Worm (Caenorhabditis elegans) whole organism, L4 larva: Measurements from ENCODE around the gene Y54G2A.72.

ENCODE experiments used
- D1046.2 ChIP-seq: fragments of 200-800 bp; sonication (Bioruptor generic); IDR thresholded peaks from 2 replicates; pipeline ENCODE4 v1.3.6; 2022; ENCODE audit warnings: missing genetic modification characterization, missing compliant biosample characterization
- F10B5.3 ChIP-seq: sonication (generic microtip); optimal IDR thresholded peaks from 2 replicates; lab custom pipeline; 2016; ENCODE audit warnings: mild to moderate bottlenecking, missing genetic modification characterization, missing compliant biosample characterization
- F26F4.8 ChIP-seq: fragments of 200-800 bp; sonication (Bioruptor generic); conservative IDR thresholded peaks from 2 replicates; pipeline ENCODE4 v1.3.6; 2022; ENCODE audit warnings: missing genetic modification characterization, missing compliant biosample characterization
- F44E2.7 ChIP-seq: fragments of 200-800 bp; sonication (Bioruptor generic); IDR thresholded peaks from 2 replicates; pipeline ENCODE4 v2.1.2; 2022; ENCODE audit warnings: missing genetic modification characterization, missing compliant biosample characterization
- Y105C5A.15 ChIP-seq: fragments of 200-800 bp; sonication (Bioruptor generic); IDR thresholded peaks from 2 replicates; pipeline ENCODE4 v1.3.6; 2022; ENCODE audit warnings: missing genetic modification characterization, missing compliant biosample characterization
- Y48G9A.11 ChIP-seq: fragments of 200-800 bp; sonication (Bioruptor generic); IDR thresholded peaks from 2 replicates; pipeline ENCODE4 v1.3.6; 2022; ENCODE audit warnings: missing genetic modification reagents, missing genetic modification characterization, missing compliant biosample characterization
- Y5F2A.4 ChIP-seq: fragments of 200-800 bp; sonication (Bioruptor generic); optimal IDR thresholded peaks from 2 replicates; lab custom pipeline; 2018; ENCODE audit warnings: mild to moderate bottlenecking, missing genetic modification characterization, missing compliant biosample characterization
- ZK546.5 ChIP-seq, 2 experiments: sonication (generic microtip); optimal IDR thresholded peaks; 2 replicates each; lab custom pipeline; 2017; ENCODE audit warnings: missing biosample characterization in 2 of 2, missing genetic modification characterization in 2 of 2
- ama-1 ChIP-seq: fragments of 150-350 bp; optimal IDR thresholded peaks from 2 replicates; lab custom pipeline; 2014; ENCODE audit warnings: inconsistent platforms, mixed read lengths
- ceh-44 ChIP-seq: fragments of 200-800 bp; sonication (Bioruptor generic); IDR thresholded peaks from 2 replicates; pipeline ENCODE4 v1.3.6; 2022; ENCODE audit warnings: missing genetic modification reagents, missing genetic modification characterization, missing compliant biosample characterization
- ces-1 ChIP-seq: fragments of 150-350 bp; sonication (generic microtip); optimal IDR thresholded peaks from 4 replicates; lab custom pipeline; 2014; ENCODE audit warnings: missing biosample characterization, missing genetic modification reagents, missing genetic modification characterization
- cey-2 ChIP-seq: sonication (generic microtip); optimal IDR thresholded peaks from 3 replicates; lab custom pipeline; 2017; ENCODE audit warnings: missing genetic modification characterization, mild to moderate bottlenecking, missing compliant biosample characterization, antibody characterized with exemption, borderline replicate concordance; ENCODE audit not compliant: insufficient read depth
- daf-16 ChIP-seq, 3 experiments: sonication (generic microtip); optimal IDR thresholded peaks; 2 replicates each; lab custom pipeline; 2016 to 2017; ENCODE audit warnings: missing genetic modification characterization in 3 of 3, missing genetic modification reagents in 3 of 3, mild to moderate bottlenecking in 2 of 3, missing compliant biosample characterization in 2 of 3, missing biosample characterization in 1 of 3, moderate library complexity in 1 of 3
- daf-19 ChIP-seq: fragments of 200-800 bp; sonication (Bioruptor generic); conservative IDR thresholded peaks from 2 replicates; pipeline ENCODE4 v1.3.6; 2022; ENCODE audit warnings: missing genetic modification characterization, missing compliant biosample characterization
- dmd-8 ChIP-seq: fragments of 200-800 bp; sonication (Bioruptor generic); IDR thresholded peaks from 2 replicates; pipeline ENCODE4 v1.3.6; 2022; ENCODE audit warnings: missing genetic modification characterization, missing compliant biosample characterization
- dpl-1 ChIP-seq: fragments of 150-350 bp; optimal IDR thresholded peaks from 2 replicates; lab custom pipeline; 2014; ENCODE audit warnings: missing biosample characterization, missing genetic modification reagents, missing genetic modification characterization
- duxl-1 ChIP-seq: sonication (generic microtip); optimal IDR thresholded peaks from 2 replicates; lab custom pipeline; 2016; ENCODE audit warnings: mild to moderate bottlenecking, missing genetic modification characterization, moderate library complexity, missing compliant biosample characterization; ENCODE audit not compliant: poor library complexity
- egl-27 ChIP-seq: sonication (generic microtip); optimal IDR thresholded peaks from 3 replicates; lab custom pipeline; 2017; ENCODE audit warnings: missing biosample characterization, missing genetic modification reagents, missing genetic modification characterization
- gei-8 ChIP-seq: fragments of 200-800 bp; sonication (Bioruptor generic); optimal IDR thresholded peaks from 2 replicates; lab custom pipeline; 2018; ENCODE audit warnings: mild to moderate bottlenecking, missing genetic modification characterization, missing compliant biosample characterization
- hif-1 ChIP-seq, 2 experiments: sonication (generic microtip); optimal IDR thresholded peaks; 2 replicates each; lab custom pipeline; 2016 to 2017; ENCODE audit warnings: missing compliant biosample characterization in 2 of 2, missing genetic modification characterization in 2 of 2, missing genetic modification reagents in 2 of 2, missing genotype in 2 of 2, mild to moderate bottlenecking in 1 of 2
- hlh-11 ChIP-seq: fragments of 200-800 bp; sonication (Bioruptor generic); optimal IDR thresholded peaks from 2 replicates; lab custom pipeline; 2018; ENCODE audit warnings: mild to moderate bottlenecking, missing genetic modification characterization, missing compliant biosample characterization
- jun-1 ChIP-seq: fragments of 150-350 bp; optimal IDR thresholded peaks from 2 replicates; lab custom pipeline; 2014; ENCODE audit warnings: missing biosample characterization, missing genetic modification reagents, missing genetic modification characterization
- lim-7 ChIP-seq: fragments of 200-800 bp; sonication (Bioruptor generic); IDR thresholded peaks from 2 replicates; pipeline ENCODE4 v1.3.6; 2022; ENCODE audit warnings: missing genetic modification characterization, missing compliant biosample characterization
- lin-13 ChIP-seq: fragments of 150-350 bp; optimal IDR thresholded peaks from 2 replicates; lab custom pipeline; 2014; ENCODE audit warnings: missing biosample characterization, missing genetic modification reagents, missing genetic modification characterization
- lin-29 ChIP-seq: fragments of 200-800 bp; sonication (Bioruptor generic); IDR thresholded peaks from 2 replicates; pipeline ENCODE4 v1.3.6; 2022; ENCODE audit warnings: missing genetic modification reagents, missing genetic modification characterization, missing compliant biosample characterization
- lin-38 ChIP-seq: fragments of 200-800 bp; sonication (Bioruptor generic); IDR thresholded peaks from 2 replicates; pipeline ENCODE4 v1.3.6; 2022; ENCODE audit warnings: missing genetic modification reagents, missing genetic modification characterization, missing compliant biosample characterization
- lsy-2 ChIP-seq, 2 experiments: fragments of 150-350 bp in 1 of 2; sonication (generic microtip) in 1 of 2; optimal IDR thresholded peaks; 2 replicates each; lab custom pipeline; 2014 to 2017; ENCODE audit warnings: missing biosample characterization in 2 of 2, missing genetic modification characterization in 2 of 2
- madf-5 ChIP-seq, 2 experiments: fragments of 200-800 bp; sonication (Bioruptor generic); IDR thresholded peaks; 2 replicates each; pipeline ENCODE4 v1.3.6; 2022; ENCODE audit warnings: missing compliant biosample characterization in 2 of 2, missing genetic modification characterization in 2 of 2
- mdt-29 ChIP-seq: fragments of 200-800 bp; sonication (Bioruptor generic); IDR thresholded peaks from 2 replicates; pipeline ENCODE4 v1.3.6; 2022; ENCODE audit warnings: missing genetic modification reagents, missing genetic modification characterization, missing compliant biosample characterization
- mxl-2 ChIP-seq: fragments of 200-800 bp; sonication (Bioruptor generic); conservative IDR thresholded peaks from 2 replicates; pipeline ENCODE4 v1.3.6; 2022; ENCODE audit warnings: missing genetic modification reagents, missing genetic modification characterization, missing compliant biosample characterization
- mxl-3 ChIP-seq: fragments of 200-800 bp; sonication (Bioruptor generic); optimal IDR thresholded peaks from 2 replicates; lab custom pipeline; 2018; ENCODE audit warnings: mild to moderate bottlenecking, missing genetic modification characterization, missing compliant biosample characterization
- nhr-237 ChIP-seq: sonication (generic microtip); optimal IDR thresholded peaks from 2 replicates; lab custom pipeline; 2017; ENCODE audit warnings: missing biosample characterization, missing genetic modification characterization
- nhr-42 ChIP-seq: fragments of 200-800 bp; sonication (Bioruptor generic); IDR thresholded peaks from 2 replicates; pipeline ENCODE4 v1.3.6; 2022; ENCODE audit warnings: missing genetic modification characterization, missing compliant biosample characterization
- rbr-2 ChIP-seq: sonication (generic microtip); optimal IDR thresholded peaks from 2 replicates; lab custom pipeline; 2016; ENCODE audit warnings: missing genotype, missing genetic modification characterization, missing compliant biosample characterization
- saeg-2 ChIP-seq: fragments of 200-800 bp; sonication (Bioruptor generic); IDR thresholded peaks from 2 replicates; pipeline ENCODE4 v1.3.6; 2022; ENCODE audit warnings: missing genetic modification reagents, missing genetic modification characterization, missing compliant biosample characterization
- set-16 ChIP-seq: fragments of 200-800 bp; sonication (Bioruptor generic); IDR thresholded peaks from 2 replicates; pipeline ENCODE4 v1.3.6; 2022; ENCODE audit warnings: missing genetic modification reagents, missing genetic modification characterization, missing compliant biosample characterization
- skn-1 ChIP-seq: fragments of 150-350 bp; optimal IDR thresholded peaks from 2 replicates; lab custom pipeline; 2014; ENCODE audit warnings: missing biosample characterization, missing genetic modification characterization
- snpc-1.2 ChIP-seq: fragments of 200-800 bp; sonication (Bioruptor generic); IDR thresholded peaks from 2 replicates; pipeline ENCODE4 v1.3.6; 2022; ENCODE audit warnings: missing genetic modification reagents, missing genetic modification characterization, missing compliant biosample characterization
- spr-1 ChIP-seq: sonication (generic microtip); optimal IDR thresholded peaks from 2 replicates; lab custom pipeline; 2016; ENCODE audit warnings: mild to moderate bottlenecking, missing genetic modification characterization, missing compliant biosample characterization
- tag-97 ChIP-seq: fragments of 200-800 bp; sonication (Bioruptor generic); IDR thresholded peaks from 2 replicates; pipeline ENCODE4 v1.3.6; 2022; ENCODE audit warnings: missing genetic modification characterization, missing compliant biosample characterization
- tra-1 ChIP-seq: fragments of 200-800 bp; sonication (Bioruptor generic); IDR thresholded peaks from 2 replicates; pipeline ENCODE4 v1.3.6; 2022; ENCODE audit warnings: missing genetic modification reagents, missing genetic modification characterization, missing compliant biosample characterization
- unc-39 ChIP-seq: sonication (generic microtip); optimal IDR thresholded peaks from 2 replicates; lab custom pipeline; 2017; ENCODE audit warnings: missing biosample characterization, missing genetic modification characterization
- unc-62 ChIP-seq, 3 experiments: fragments of 150-350 bp in 1 of 3; sonication (generic microtip); optimal IDR thresholded peaks in 2 of 3; peaks in 1 of 3; 1 replicate in 1 of 3; 2 replicates in 2 of 3; lab custom pipeline; 2014 to 2017; ENCODE audit warnings: missing biosample characterization in 3 of 3, missing genetic modification characterization in 3 of 3, missing genetic modification reagents in 3 of 3, missing genotype in 1 of 3
- zag-1 ChIP-seq: fragments of 150-350 bp; optimal IDR thresholded peaks from 2 replicates; lab custom pipeline; 2014; ENCODE audit warnings: missing biosample characterization, missing genetic modification characterization
- zfp-3 ChIP-seq: fragments of 200-800 bp; sonication (Bioruptor generic); conservative IDR thresholded peaks from 2 replicates; pipeline ENCODE4 v1.3.6; 2022; ENCODE audit warnings: missing genetic modification reagents, missing genetic modification characterization, missing compliant biosample characterization
- ztf-11 ChIP-seq: fragments of 150-350 bp; optimal IDR thresholded peaks from 2 replicates; lab custom pipeline; 2014; ENCODE audit warnings: missing biosample characterization, missing genetic modification characterization
- ztf-7 ChIP-seq: fragments of 150-350 bp; optimal IDR thresholded peaks from 2 replicates; lab custom pipeline; 2014; ENCODE audit warnings: missing biosample characterization, missing genetic modification characterization

Gene Y54G2A.72

ce11 chrIV:2770835-2771234, 7.1 kb upstream of the Y54G2A.72 start (continued):
- TF ChIP-seq snpc-1.2 (GFP tag; lab: Robert Waterston, UW) = peak; percentile 55; the same call in 1 of the 2 replicates
- no peak for TF ChIP-seq zfp-3 (GFP tag; lab: Robert Waterston, UW)
- no peak for TF ChIP-seq unc-39 (tag; lab: Kevin White, UChicago)
- no peak for TF ChIP-seq mxl-2 (GFP tag; lab: Robert Waterston, UW)
- no peak for TF ChIP-seq ces-1 (GFP tag; lab: Kevin White, UChicago)
- no peak for TF ChIP-seq nhr-237
- TF ChIP-seq lin-13 (GFP tag; lab: Kevin White, UChicago) = no peak
- TF ChIP-seq mdt-29 (GFP tag; lab: Robert Waterston, UW) = no peak
- no peak for TF ChIP-seq ztf-7 (tag; lab: Kevin White, UChicago)
- TF ChIP-seq spr-1 = no peak
- no peak for TF ChIP-seq duxl-1 (tag; lab: Kevin White, UChicago)
- TF ChIP-seq Y105C5A.15 = no peak
- TF ChIP-seq dpl-1 (GFP tag; lab: Kevin White, UChicago) = no peak
- TF ChIP-seq madf-5 (GFP tag; IDR thresholded peaks at IDR 0.05; lab: Robert Waterston, UW) = no peak
- TF ChIP-seq ztf-11 (tag; lab: Kevin White, UChicago) = no peak
- TF ChIP-seq cey-2 = no peak
- TF ChIP-seq unc-62 (GFP tag; optimal IDR thresholded peaks at IDR 0.05 in 1 of 2; lab: Kevin White, UChicago) = no peak
- TF ChIP-seq unc-62 (tag; optimal IDR thresholded peaks at IDR 0.05; lab: Kevin White, UChicago) = no peak
- TF ChIP-seq set-16 = peak; percentile 79
- no peak for TF ChIP-seq hif-1 (tag; optimal IDR thresholded peaks at IDR 0.05; lab: Kevin White, UChicago)
- TF ChIP-seq ceh-44 (GFP tag; lab: Robert Waterston, UW) = no peak

ce11 chrIV:2771692-2772091, 6.2 kb upstream of the Y54G2A.72 start, which contains the start of gene Y54G2A.11:
Gene Y54G2A.11 (minus strand): TSS chrIV:2771792.
- no peak for TF ChIP-seq egl-27 (tag; lab: Kevin White, UChicago)
- no peak for TF ChIP-seq daf-16 (GFP tag; optimal IDR thresholded peaks at IDR 0.05; lab: Kevin White, UChicago)
- TF ChIP-seq daf-16 (tag; optimal IDR thresholded peaks at IDR 0.05; lab: Kevin White, UChicago) = no peak
- no peak for TF ChIP-seq Y5F2A.4
- TF ChIP-seq lin-29 = no peak
- TF ChIP-seq Y48G9A.11 (GFP tag; lab: Robert Waterston, UW) = no peak
- TF ChIP-seq ama-1 = no peak
- no peak for TF ChIP-seq ZK546.5 (tag; optimal IDR thresholded peaks at IDR 0.05; lab: Kevin White, UChicago)
- no peak for TF ChIP-seq Y105C5A.15

- TF ChIP-seq hlh-11 (tag; lab: Kevin White, UChicago) (peak; percentile 70), hif-1 (tag; optimal IDR thresholded peaks at IDR 0.05; lab: Kevin White, UChicago) (no peak), skn-1 (tag; lab: Kevin White, UChicago) (no peak), gei-8 (GFP tag; lab: Kevin White, UChicago) (peak; percentile 40), daf-19 (GFP tag; lab: Robert Waterston, UW) (no peak), mxl-3 (GFP tag; lab: Kevin White, UChicago) (peak; percentile 1), F10B5.3 (no peak), tag-97 (GFP tag; lab: Robert Waterston, UW) (no peak), zag-1 (tag; lab: Kevin White, UChicago) (no peak), jun-1 (tag; lab: Kevin White, UChicago) (no peak), saeg-2 (no peak), rbr-2 (no peak), lsy-2 (tag; optimal IDR thresholded peaks at IDR 0.05; lab: Kevin White, UChicago) (no peak), dmd-8 (GFP tag; lab: Robert Waterston, UW) (no peak), zfp-3 (GFP tag; lab: Robert Waterston, UW) (no peak), D1046.2 (GFP tag; lab: Robert Waterston, UW) (no peak), tra-1 (no peak), F26F4.8 (GFP tag; lab: Robert Waterston, UW) (no peak), unc-62 (GFP tag; optimal IDR thresholded peaks at IDR 0.05 in 1 of 2; lab: Kevin White, UChicago) (peak in 1 of 2 experiments; percentile 58), unc-62 (tag; optimal IDR thresholded peaks at IDR 0.05; lab: Kevin White, UChicago) (no peak), F44E2.7 (GFP tag; lab: Robert Waterston, UW) (no peak), nhr-42 (no peak), lin-38 (peak; percentile 33; the same call in 1 of the 2 replicates), lim-7 (no peak)
Measured at ce11 chrIV:2772209-2772851, 5.6 kb upstream of the Y54G2A.72 start.
